Worm (Caenorhabditis elegans): ENCODE measurements around the gene B0491.6.

Gene B0491.6

ce11 chrII:11312223-11312622 is 35.9 kb downstream of the B0491.6 start, which contains the start of gene T24F1.7:
TSS of gene T24F1.7 (plus strand) at chrII:11312523.
- no peak for TF ChIP-seq ceh-22 (tag; optimal IDR thresholded peaks at IDR 0.05)
- TF ChIP-seq ahr-1 (tag; optimal IDR thresholded peaks at IDR 0.05) = no peak
- no peak for TF ChIP-seq K09A11.1 (tag; optimal IDR thresholded peaks at IDR 0.05; ENCODE audit: insufficient read depth)
- TF ChIP-seq dve-1 (tag; optimal IDR thresholded peaks at IDR 0.05) = no peak
- no peak for TF ChIP-seq npax-4 (tag; optimal IDR thresholded peaks at IDR 0.05)
- TF ChIP-seq lin-11 (tag; optimal IDR thresholded peaks at IDR 0.05) = no peak
- TF ChIP-seq nhr-11 (tag; optimal IDR thresholded peaks at IDR 0.05) = no peak
- no peak for TF ChIP-seq K02D7.2 (tag; optimal IDR thresholded peaks at IDR 0.05)
- no peak for TF ChIP-seq ceh-34 (tag; optimal IDR thresholded peaks at IDR 0.05)
- no peak for TF ChIP-seq unc-55 (GFP tag; optimal IDR thresholded peaks at IDR 0.05)
- TF ChIP-seq ceh-19 (GFP tag; optimal IDR thresholded peaks at IDR 0.05) = no peak
- no peak for TF ChIP-seq ets-4 (tag; optimal IDR thresholded peaks at IDR 0.05)
- TF ChIP-seq pha-2 (tag; optimal IDR thresholded peaks at IDR 0.05) = no peak
- no peak for TF ChIP-seq unc-42 (tag; optimal IDR thresholded peaks at IDR 0.05)
- no peak for TF ChIP-seq ceh-30 (tag; optimal IDR thresholded peaks at IDR 0.05)
- no peak for TF ChIP-seq pag-3 (tag; optimal IDR thresholded peaks at IDR 0.05; ENCODE audit: borderline replicate concordance)
- TF ChIP-seq pha-4 (tag; optimal IDR thresholded peaks at IDR 0.05) = no peak
- TF ChIP-seq unc-3 (GFP tag; conservative IDR thresholded peaks at IDR 0.05) = no peak
- TF ChIP-seq unc-3 (tag; optimal IDR thresholded peaks at IDR 0.05) = no peak

- TF ChIP-seq nhr-232 (tag; optimal IDR thresholded peaks at IDR 0.05) (no peak), ttx-3 (tag; optimal IDR thresholded peaks at IDR 0.05) (no peak), ref-2 (tag; optimal IDR thresholded peaks at IDR 0.05) (no peak), odd-2 (tag; optimal IDR thresholded peaks at IDR 0.05) (no peak), lin-11 (tag; optimal IDR thresholded peaks at IDR 0.05) (no peak), pha-4 (tag; optimal IDR thresholded peaks at IDR 0.05) (no peak), ceh-24 (tag; optimal IDR thresholded peaks at IDR 0.05) (no peak), fkh-6 (tag; optimal IDR thresholded peaks at IDR 0.05) (no peak), fax-1 (tag; optimal IDR thresholded peaks at IDR 0.05) (no peak), ztf-16 (tag; optimal IDR thresholded peaks at IDR 0.05) (no peak), C08G9.2 (tag; optimal IDR thresholded peaks at IDR 0.05) (no peak), syd-9 (tag; optimal IDR thresholded peaks at IDR 0.05) (no peak), ama-1 (optimal IDR thresholded peaks at IDR 0.05) (no peak), ceh-14 (tag; optimal IDR thresholded peaks at IDR 0.05) (no peak), hlh-30 (tag; optimal IDR thresholded peaks at IDR 0.05; ENCODE audit: insufficient read depth) (no peak), C38D4.7 (GFP tag; optimal IDR thresholded peaks at IDR 0.05) (no peak), nfya-1 (tag; optimal IDR thresholded peaks at IDR 0.05) (no peak), elt-4 (tag; optimal IDR thresholded peaks at IDR 0.05) (no peak), sox-4 (tag; optimal IDR thresholded peaks at IDR 0.05) (no peak), ceh-34 (tag; optimal IDR thresholded peaks at IDR 0.05) (no peak)
Measured at ce11 chrII:11307953-11308352, 40.2 kb downstream of the B0491.6 start.

ce11 chrII:11307332-11307731 is 40.8 kb downstream of the B0491.6 start:
- TF ChIP-seq sox-2 (GFP tag; IDR thresholded peaks at IDR 0.05) (no peak), ceh-19 (GFP tag; optimal IDR thresholded peaks at IDR 0.05) (no peak), ttx-3 (tag; optimal IDR thresholded peaks at IDR 0.05) (no peak), K09A11.1 (tag; optimal IDR thresholded peaks at IDR 0.05; ENCODE audit: insufficient read depth) (no peak), elt-2 (tag; optimal IDR thresholded peaks at IDR 0.05) (no peak), pax-1 (tag; optimal IDR thresholded peaks at IDR 0.05) (no peak), sox-4 (tag; optimal IDR thresholded peaks at IDR 0.05) (no peak), hlh-15 (tag; optimal IDR thresholded peaks at IDR 0.05) (no peak), ahr-1 (tag; optimal IDR thresholded peaks at IDR 0.05) (no peak), ceh-30 (tag; optimal IDR thresholded peaks at IDR 0.05) (no peak), sdc-2 (tag; optimal IDR thresholded peaks at IDR 0.05) (no peak)
